Worm (Caenorhabditis elegans): Measurements from ENCODE around the gene cas-1.

ce11 chrX:16787152-16787551 lies 26.3 kb downstream of the cas-1 start:
- TF ChIP-seq madf-9 (GFP tag; conservative IDR thresholded peaks at IDR 0.05) (no peak), nhr-77 (tag; optimal IDR thresholded peaks at IDR 0.05) (no peak), pha-4 (GFP tag; IDR thresholded peaks at IDR 0.05) (no peak), pha-4 (tag; optimal IDR thresholded peaks at IDR 0.05) (no peak), dve-1 (tag; optimal IDR thresholded peaks at IDR 0.05; ENCODE audit: insufficient read depth) (no peak)
